Fruit fly (Drosophila melanogaster) whole organism, pupa: ENCODE data around the gene CG32633.

Experiments
- Ets98B ChIP-seq: fragments of 200-800 bp; sonication (Bioruptor generic); IDR thresholded peaks from 2 replicates; pipeline ENCODE4 v1.3.6; 2022; ENCODE audit warnings: missing biosample characterization, missing genetic modification characterization
- Pif1B ChIP-seq: fragments of 200-800 bp; sonication (Bioruptor generic); optimal IDR thresholded peaks from 3 replicates; lab custom pipeline; 2016; ENCODE audit warnings: missing biosample characterization, missing genetic modification characterization
- Snoo ChIP-seq: fragments of 200-800 bp; sonication (Bioruptor generic); optimal IDR thresholded peaks from 3 replicates; lab custom pipeline; 2017; ENCODE audit warnings: missing biosample characterization, mild to moderate bottlenecking, missing genetic modification characterization, inconsistent platforms

DNA sequence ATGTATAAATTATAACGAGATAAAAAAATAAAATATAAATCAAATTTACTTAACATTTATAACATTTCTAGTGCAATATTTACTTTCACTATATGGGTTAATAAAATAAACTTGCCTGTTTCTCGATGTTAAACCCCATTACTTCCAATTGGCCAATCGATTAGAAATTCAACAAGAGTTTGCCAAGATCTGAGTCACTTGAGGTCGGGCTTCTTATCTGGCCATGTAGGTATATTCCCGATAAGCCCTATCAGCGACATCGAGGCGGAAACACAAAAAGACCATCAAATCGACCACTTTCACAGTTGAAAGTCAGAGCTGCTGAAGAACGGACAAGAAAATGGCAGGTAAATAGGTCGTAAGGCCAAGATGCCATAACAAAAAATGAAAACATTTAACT lies at the start of gene CG32633:
- TF ChIP-seq Pif1B (GFP tag; lab: Kevin White, UChicago) (no peak), Snoo (tag; lab: Kevin White, UChicago) (no peak), Ets98B (no peak)
